Fruit fly (Drosophila melanogaster): ENCODE data around the gene CG34291.

DNA sequence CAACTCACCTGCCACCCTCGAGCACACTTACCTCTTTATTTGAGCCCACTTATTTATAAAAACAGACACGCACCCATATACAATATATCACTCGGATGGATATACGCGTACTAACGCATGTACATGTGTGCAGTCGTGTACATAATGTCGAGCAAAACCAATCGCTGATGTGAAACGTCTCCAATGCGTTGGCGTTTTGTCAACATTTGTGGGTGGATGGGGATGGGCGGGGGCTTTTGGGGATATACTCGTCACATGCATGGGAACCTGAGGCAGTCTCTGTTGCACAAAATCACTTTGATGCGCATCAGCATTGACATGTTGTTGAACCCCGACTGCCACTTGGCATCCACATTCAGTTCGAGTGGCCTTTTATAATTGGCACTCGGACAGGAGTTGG is 10.4 kb upstream of the CG34291 start:
- no peak for TF ChIP-seq CG14655 (GFP tag; optimal IDR thresholded peaks at IDR 0.05)
- no peak for TF ChIP-seq D1 (tag; optimal IDR thresholded peaks at IDR 0.05)
- TF ChIP-seq CG12605 (GFP tag; IDR thresholded peaks at IDR 0.05), result no peak
- no peak for TF ChIP-seq CG34367 (tag; optimal IDR thresholded peaks at IDR 0.05)
- no peak for TF ChIP-seq rn (GFP tag; IDR thresholded peaks at IDR 0.05)
- no peak for TF ChIP-seq Snoo (tag; optimal IDR thresholded peaks at IDR 0.05)

Measured in whole organism, pupa.